Worm (Caenorhabditis elegans): ENCODE results near the gene eak-7.

- TF ChIP-seq blmp-1 (tag; optimal IDR thresholded peaks at IDR 0.05; ENCODE audit: insufficient read depth) (no peak), elt-1 (tag; optimal IDR thresholded peaks at IDR 0.05) (no peak), snpc-4 (tag; optimal IDR thresholded peaks at IDR 0.05) (no peak), nhr-6 (tag; optimal IDR thresholded peaks at IDR 0.05) (no peak), unc-55 (GFP tag; optimal IDR thresholded peaks at IDR 0.05) (no peak), unc-62 (GFP tag; optimal IDR thresholded peaks at IDR 0.05) (no peak)
Measured at ce11 chrIV:12537694-12538093, 28.1 kb downstream of the eak-7 start.
